Worm (Caenorhabditis elegans) whole organism, L1 larva: ENCODE results near the gene srsx-33.
A peak's percentile ranks its signal among the peaks of the same experiment; 100 is the strongest.

Source experiments
- Y116A8C.19 ChIP-seq: sonication (generic microtip); optimal IDR thresholded peaks from 2 replicates; lab custom pipeline; 2016; ENCODE audit warnings: missing compliant biosample characterization, missing genetic modification characterization, borderline replicate concordance
- aha-1 ChIP-seq: fragments of 150-350 bp; optimal IDR thresholded peaks from 2 replicates; lab custom pipeline; 2014; ENCODE audit warnings: missing biosample characterization, missing genetic modification characterization
- alr-1 ChIP-seq: fragments of 200-800 bp; sonication (Bioruptor generic); optimal IDR thresholded peaks from 2 replicates; lab custom pipeline; 2018; ENCODE audit warnings: borderline replicate concordance, mild to moderate bottlenecking, missing genetic modification characterization, missing compliant biosample characterization
- ama-1 ChIP-seq: fragments of 150-350 bp; optimal IDR thresholded peaks from 2 replicates; lab custom pipeline; 2014
- blmp-1 ChIP-seq: fragments of 150-350 bp; optimal IDR thresholded peaks from 2 replicates; lab custom pipeline; 2014; ENCODE audit warnings: missing biosample characterization, missing genetic modification characterization
- ceh-8 ChIP-seq: fragments of 200-800 bp; sonication (Bioruptor generic); optimal IDR thresholded peaks from 2 replicates; lab custom pipeline; 2018; ENCODE audit warnings: mild to moderate bottlenecking, missing genetic modification characterization, moderate library complexity, missing compliant biosample characterization
- ceh-88 ChIP-seq: fragments of 200-800 bp; sonication (Bioruptor generic); IDR thresholded peaks from 2 replicates; pipeline ENCODE4 v1.3.6; 2022; ENCODE audit warnings: missing genetic modification characterization, missing compliant biosample characterization
- ceh-90 ChIP-seq: sonication (generic microtip); optimal IDR thresholded peaks from 2 replicates; lab custom pipeline; 2016; ENCODE audit warnings: missing genetic modification characterization, missing compliant biosample characterization
- dpl-1 ChIP-seq, 3 experiments: fragments of 150-350 bp in 2 of 3; sonication (generic microtip) in 1 of 3; optimal IDR thresholded peaks; 2 replicates each; lab custom pipeline; 2014 to 2017; ENCODE audit warnings: missing biosample characterization in 3 of 3, missing genetic modification characterization in 3 of 3, missing genetic modification reagents in 3 of 3
- dsc-1 ChIP-seq: sonication (generic microtip); optimal IDR thresholded peaks from 2 replicates; lab custom pipeline; 2016; ENCODE audit warnings: mild to moderate bottlenecking, missing genetic modification characterization, missing compliant biosample characterization
- efl-1 ChIP-seq, 4 experiments: fragments of 150-350 bp; optimal IDR thresholded peaks in 3 of 4; peaks in 1 of 4; 1 replicate in 1 of 4; 2 replicates in 3 of 4; lab custom pipeline; 2014; ENCODE audit warnings: missing biosample characterization in 2 of 4, missing genetic modification characterization in 2 of 4, missing genetic modification reagents in 2 of 4
- egl-13 ChIP-seq: sonication (generic microtip); optimal IDR thresholded peaks from 2 replicates; lab custom pipeline; 2016; ENCODE audit warnings: missing genotype, missing genetic modification reagents, missing genetic modification characterization, missing compliant biosample characterization
- elt-2 ChIP-seq: sonication (generic microtip); optimal IDR thresholded peaks from 2 replicates; lab custom pipeline; 2016; ENCODE audit warnings: missing genetic modification characterization, mild to moderate bottlenecking, inconsistent platforms, missing compliant biosample characterization, missing genetic modification reagents
- elt-3 ChIP-seq, 6 experiments: fragments of 150-350 bp in 1 of 6; sonication (generic microtip); optimal IDR thresholded peaks; 2 replicates each; lab custom pipeline; 2017 to 2018; ENCODE audit warnings: missing biosample characterization in 6 of 6, missing genetic modification characterization in 6 of 6, inconsistent platforms in 1 of 6
- fkh-10 ChIP-seq: sonication (generic microtip); optimal IDR thresholded peaks from 2 replicates; lab custom pipeline; 2017; ENCODE audit warnings: missing biosample characterization, missing genetic modification reagents, missing genetic modification characterization
- irx-1 ChIP-seq: sonication (generic microtip); optimal IDR thresholded peaks from 2 replicates; lab custom pipeline; 2016; ENCODE audit warnings: missing genetic modification characterization, missing compliant biosample characterization
- isw-1 ChIP-seq: fragments of 200-800 bp; sonication (Bioruptor generic); IDR thresholded peaks from 2 replicates; pipeline ENCODE4 v1.3.6; 2022; ENCODE audit warnings: missing genetic modification characterization, missing compliant biosample characterization
- jun-1 ChIP-seq: fragments of 150-350 bp; optimal IDR thresholded peaks from 2 replicates; lab custom pipeline; 2014; ENCODE audit warnings: missing biosample characterization, missing genetic modification reagents, missing genetic modification characterization
- lin-13 ChIP-seq: fragments of 150-350 bp; optimal IDR thresholded peaks from 2 replicates; lab custom pipeline; 2014; ENCODE audit warnings: missing biosample characterization, missing genetic modification reagents, missing genetic modification characterization
- lir-3 ChIP-seq: sonication (generic microtip); optimal IDR thresholded peaks from 2 replicates; lab custom pipeline; 2016; ENCODE audit warnings: mild to moderate bottlenecking, missing genetic modification characterization, moderate library complexity, missing compliant biosample characterization; ENCODE audit not compliant: poor library complexity
- mab-9 ChIP-seq: fragments of 200-800 bp; sonication (Bioruptor generic); IDR thresholded peaks from 2 replicates; pipeline ENCODE4 v1.3.6; 2022; ENCODE audit warnings: missing genetic modification reagents, missing genetic modification characterization, missing compliant biosample characterization
- mep-1 ChIP-seq: fragments of 150-350 bp; optimal IDR thresholded peaks from 2 replicates; lab custom pipeline; 2014; ENCODE audit warnings: missing biosample characterization, missing genetic modification characterization
- nhr-11 ChIP-seq: fragments of 150-350 bp; optimal IDR thresholded peaks from 2 replicates; lab custom pipeline; 2014; ENCODE audit warnings: missing biosample characterization, missing genetic modification characterization
- nhr-12 ChIP-seq: sonication (generic microtip); optimal IDR thresholded peaks from 2 replicates; lab custom pipeline; 2017; ENCODE audit warnings: missing biosample characterization, missing genetic modification characterization
- nhr-19 ChIP-seq: fragments of 200-800 bp; sonication (Bioruptor generic); conservative IDR thresholded peaks from 2 replicates; pipeline ENCODE4 v1.3.6; 2022; ENCODE audit warnings: missing genetic modification characterization, missing compliant biosample characterization
- nhr-20 ChIP-seq: sonication (generic microtip); optimal IDR thresholded peaks from 2 replicates; lab custom pipeline; 2016; ENCODE audit warnings: mild to moderate bottlenecking, missing genetic modification characterization, missing compliant biosample characterization
- nhr-71 ChIP-seq: sonication (generic microtip); optimal IDR thresholded peaks from 2 replicates; lab custom pipeline; 2016; ENCODE audit warnings: mild to moderate bottlenecking, missing genetic modification characterization, moderate library complexity, missing compliant biosample characterization
- nhr-84 ChIP-seq: sonication (generic microtip); optimal IDR thresholded peaks from 2 replicates; lab custom pipeline; 2017; ENCODE audit warnings: missing biosample characterization, missing genetic modification characterization
- nhr-85 ChIP-seq: sonication (generic microtip); peaks from one replicate; lab custom pipeline; 2016; ENCODE audit warnings: missing genetic modification characterization, inconsistent platforms, missing compliant biosample characterization
- skn-1 ChIP-seq: fragments of 150-350 bp; optimal IDR thresholded peaks from 2 replicates; lab custom pipeline; 2014; ENCODE audit warnings: missing biosample characterization, missing genetic modification characterization
- snpc-4 ChIP-seq: fragments of 150-350 bp; optimal IDR thresholded peaks from 2 replicates; lab custom pipeline; 2014; ENCODE audit warnings: missing biosample characterization, missing genetic modification characterization
- sup-37 ChIP-seq: fragments of 200-800 bp; sonication (Bioruptor generic); optimal IDR thresholded peaks from 2 replicates; lab custom pipeline; 2018; ENCODE audit warnings: mild to moderate bottlenecking, missing genetic modification characterization, missing compliant biosample characterization
- swsn-7 ChIP-seq: sonication (generic microtip); optimal IDR thresholded peaks from 2 replicates; lab custom pipeline; 2016; ENCODE audit warnings: missing genetic modification characterization, missing compliant biosample characterization
- tlp-1 ChIP-seq: fragments of 150-350 bp; optimal IDR thresholded peaks from 2 replicates; lab custom pipeline; 2014; ENCODE audit warnings: missing biosample characterization, missing genetic modification characterization
- unc-86 ChIP-seq: sonication (generic microtip); optimal IDR thresholded peaks from 2 replicates; lab custom pipeline; 2016; ENCODE audit warnings: missing genetic modification characterization, missing compliant biosample characterization

The srsx-33 gene

DNA sequence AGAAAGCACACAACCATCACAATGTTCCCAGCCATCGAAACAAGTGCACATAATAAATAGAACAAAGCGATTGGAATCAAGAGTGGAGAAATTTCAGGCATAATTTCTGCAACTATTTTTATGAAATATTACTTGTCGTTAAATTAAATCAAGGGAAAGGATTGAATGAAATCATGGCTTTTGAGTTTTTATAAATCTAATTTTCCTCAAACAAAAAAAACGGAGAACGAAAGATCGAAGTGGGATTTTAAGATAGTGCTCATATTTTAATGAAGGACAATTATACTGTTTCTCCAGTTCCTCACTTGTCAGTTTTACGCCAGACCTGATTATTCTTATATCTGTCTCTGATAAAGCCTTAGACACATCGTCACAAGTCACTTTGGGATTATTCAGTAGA, at the start of gene srsx-33:
Gene srsx-33 (minus strand): TSS at position 101 of the 400 bp plus-strand sequence.
- TF ChIP-seq efl-1 (optimal IDR thresholded peaks at IDR 0.05; lab: Kevin White, UChicago) (no peak), efl-1 (GFP tag; optimal IDR thresholded peaks at IDR 0.05 in 1 of 2; lab: Kevin White, UChicago) (peak in 1 of 2 experiments; percentile 9), snpc-4 (no peak)

DNA sequence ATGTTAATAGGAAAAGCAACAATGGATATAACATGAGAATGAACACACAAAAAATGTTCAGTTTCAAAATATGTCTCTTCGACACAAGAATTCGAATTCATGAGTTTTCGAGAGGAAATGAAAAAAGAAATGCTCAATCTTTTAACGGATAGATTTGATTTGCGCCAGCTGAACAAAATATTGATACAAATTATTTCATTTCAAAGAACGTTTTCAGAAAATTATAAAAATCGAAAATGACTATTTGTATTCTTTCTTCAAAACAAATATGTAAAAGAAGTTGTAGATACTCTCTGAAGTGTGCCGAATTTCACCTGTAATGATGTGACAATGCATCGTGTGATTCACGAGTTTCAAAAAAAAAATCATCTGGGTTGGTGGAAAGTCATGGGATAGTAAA, 48.2 kb upstream of the srsx-33 start, which contains the start of gene srh-47:
Gene srh-47 (minus strand): TSS at position 101 of the 400 bp plus-strand sequence.
- TF ChIP-seq elt-3 (tag; optimal IDR thresholded peaks at IDR 0.05; lab: Kevin White, UChicago) = no peak

DNA sequence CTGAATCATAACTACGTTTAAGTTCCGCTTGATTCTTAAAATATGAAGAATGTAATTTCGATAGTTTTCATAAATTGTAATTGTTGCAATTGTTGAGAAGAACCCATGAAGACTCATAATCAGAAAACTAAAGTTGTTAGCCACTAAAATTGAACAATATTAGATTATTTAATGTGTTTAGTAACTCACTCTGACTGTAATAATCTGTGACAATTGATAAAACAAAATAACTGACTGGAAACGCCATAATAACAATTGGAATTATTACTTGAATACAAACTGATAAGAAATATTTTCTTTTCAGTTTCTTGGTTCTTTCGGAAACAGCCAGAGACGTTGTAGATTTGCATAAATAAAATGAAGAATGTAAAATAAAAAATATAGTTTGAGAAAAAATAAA, 47.1 kb upstream of the srsx-33 start:
- TF ChIP-seq mab-9 (no peak), elt-2 (no peak), jun-1 (tag; lab: Kevin White, UChicago) (peak; percentile 54)
- TF ChIP-seq, all 84 proteins: peak for 1

DNA sequence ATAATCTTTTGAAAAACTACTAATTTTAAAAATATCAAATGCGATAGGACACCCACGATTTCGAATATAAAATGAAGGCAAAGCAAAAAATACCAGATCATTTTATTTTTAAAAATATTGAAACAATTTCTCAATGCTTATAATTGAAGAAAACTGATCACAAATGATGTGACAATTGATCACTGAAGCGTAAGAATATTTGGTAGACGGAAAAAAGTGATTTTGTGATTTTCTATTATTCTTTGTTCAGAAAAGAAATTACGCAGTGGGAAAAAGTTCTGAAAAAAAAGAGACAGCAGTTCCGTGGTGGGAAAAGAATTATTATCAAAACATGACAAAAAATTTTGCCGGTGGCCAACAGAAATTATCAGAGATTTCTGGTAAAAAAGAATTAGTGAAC, 46.3 kb upstream of the srsx-33 start, which contains the start of gene T03F7.5:
Gene T03F7.5 (minus strand): TSS at position 101 of the 400 bp plus-strand sequence.
- TF ChIP-seq nhr-19 = no peak
- no peak for TF ChIP-seq efl-1 (optimal IDR thresholded peaks at IDR 0.05; lab: Kevin White, UChicago)
- peak in 1 of 2 experiments; percentile 7 for TF ChIP-seq efl-1 (GFP tag; optimal IDR thresholded peaks at IDR 0.05 in 1 of 2; lab: Kevin White, UChicago)
- no peak for TF ChIP-seq aha-1 (tag; lab: Kevin White, UChicago)

DNA sequence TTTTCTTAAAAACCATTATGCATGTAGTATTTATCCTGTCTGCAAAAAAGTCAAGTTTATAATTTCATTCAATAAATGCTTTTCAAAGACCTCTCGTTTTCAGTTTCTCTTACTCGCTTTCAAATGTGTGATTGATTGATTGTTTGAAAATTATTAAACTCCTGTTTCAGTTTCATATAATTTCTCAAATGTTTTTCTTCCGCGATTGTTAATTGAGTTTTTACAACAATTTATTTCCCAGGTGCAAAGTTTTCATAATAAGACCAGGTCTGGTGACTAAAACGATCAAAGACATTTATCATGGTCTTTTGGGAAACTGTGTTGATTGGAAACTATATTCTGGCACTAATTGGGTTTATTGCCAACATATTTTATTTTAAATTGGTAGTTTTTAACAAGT, 42.1 kb upstream of the srsx-33 start, which contains the start of gene T03F7.6:
Gene T03F7.6 (plus strand): TSS at position 301 of the 400 bp plus-strand sequence.
- no peak for TF ChIP-seq egl-13 (tag; lab: Kevin White, UChicago)
- no peak for TF ChIP-seq isw-1 (GFP tag; lab: Robert Waterston, UW)
- no peak for TF ChIP-seq nhr-11
- TF ChIP-seq swsn-7 = no peak
- no peak for TF ChIP-seq nhr-85 (tag; lab: Kevin White, UChicago)
- TF ChIP-seq lir-3 = no peak
- TF ChIP-seq dsc-1 (tag; lab: Kevin White, UChicago) = no peak
- no peak for TF ChIP-seq fkh-10 (GFP tag; lab: Kevin White, UChicago)
- no peak for TF ChIP-seq ama-1 (lab: Kevin White, UChicago)
- no peak for TF ChIP-seq nhr-71 (tag; lab: Kevin White, UChicago)
- no peak for TF ChIP-seq lin-13
- TF ChIP-seq Y116A8C.19 (tag; lab: Kevin White, UChicago) = no peak
- TF ChIP-seq skn-1 (tag; lab: Kevin White, UChicago) = no peak
- no peak for TF ChIP-seq unc-86 (tag; lab: Kevin White, UChicago)
- no peak for TF ChIP-seq irx-1 (tag; lab: Kevin White, UChicago)
- TF ChIP-seq ceh-8 (GFP tag; lab: Kevin White, UChicago) = no peak
- TF ChIP-seq, all 84 proteins: peak for 0

DNA sequence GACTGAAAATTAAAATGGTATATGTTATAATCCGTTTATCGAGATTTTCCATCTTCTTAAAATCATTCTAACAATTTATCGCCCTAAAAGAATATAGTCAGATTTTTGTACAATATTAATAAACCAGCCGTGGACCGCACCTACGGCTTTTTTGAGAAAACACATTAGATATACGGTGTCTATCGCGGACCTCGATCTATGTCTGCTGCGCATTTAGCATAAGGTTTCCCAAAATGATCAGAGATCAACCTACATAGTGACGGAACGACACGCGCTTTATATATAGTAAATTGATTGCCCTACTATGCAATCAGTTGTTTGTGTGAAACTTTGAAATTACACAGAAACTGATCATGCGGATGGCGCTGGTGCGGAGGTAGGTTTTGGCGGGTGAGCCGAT, 40.4 kb upstream of the srsx-33 start:
- no peak for TF ChIP-seq tlp-1 (tag; lab: Kevin White, UChicago)
- TF ChIP-seq snpc-4 = no peak
- no peak for TF ChIP-seq nhr-12 (tag; lab: Kevin White, UChicago)
- no peak for TF ChIP-seq alr-1 (tag; lab: Kevin White, UChicago)
- no peak for TF ChIP-seq irx-1 (tag; lab: Kevin White, UChicago)
- no peak for TF ChIP-seq ceh-90 (tag; lab: Kevin White, UChicago)
- no peak for TF ChIP-seq efl-1 (optimal IDR thresholded peaks at IDR 0.05; lab: Kevin White, UChicago)
- TF ChIP-seq efl-1 (GFP tag; optimal IDR thresholded peaks at IDR 0.05 in 1 of 2; lab: Kevin White, UChicago) = no peak
- TF ChIP-seq ceh-88 = no peak
- no peak for TF ChIP-seq mep-1 (tag; lab: Kevin White, UChicago)
- no peak for TF ChIP-seq blmp-1
- no peak for TF ChIP-seq nhr-19
- no peak for TF ChIP-seq sup-37 (GFP tag; lab: Kevin White, UChicago)
- no peak for TF ChIP-seq dpl-1 (GFP tag; optimal IDR thresholded peaks at IDR 0.05; lab: Kevin White, UChicago)
- no peak for TF ChIP-seq nhr-20 (tag; lab: Kevin White, UChicago)
- TF ChIP-seq nhr-84 = no peak
